Fruit fly (Drosophila melanogaster) whole organism, embryonic: ENCODE data around the gene Tfb5.
A peak's percentile ranks its signal among the peaks of the same experiment; 100 is the strongest.

Source experiments
- Atf6 ChIP-seq: fragments of 200-800 bp; sonication (Bioruptor generic); IDR thresholded peaks from 2 replicates; pipeline ENCODE4 v1.3.6; 2022; ENCODE audit warnings: missing biosample characterization, missing genetic modification characterization
- Awh ChIP-seq: fragments of 200-800 bp; sonication (Bioruptor generic); IDR thresholded peaks from 2 replicates; pipeline ENCODE4, ENCODE4 v1.3.6; 2022; ENCODE audit warnings: missing biosample characterization, missing genetic modification characterization
- B-H2 ChIP-seq: fragments of 200-800 bp; sonication (Bioruptor generic); optimal IDR thresholded peaks from 2 replicates; lab custom pipeline; 2018; ENCODE audit warnings: missing biosample characterization, mild to moderate bottlenecking, missing genetic modification characterization
- BtbVII ChIP-seq: fragments of 200-800 bp; sonication (Bioruptor generic); optimal IDR thresholded peaks from 3 replicates; lab custom pipeline; 2017; ENCODE audit warnings: missing biosample characterization, mild to moderate bottlenecking, missing genetic modification characterization
- CG10654 ChIP-seq: fragments of 200-800 bp; sonication (Bioruptor generic); optimal IDR thresholded peaks from 2 replicates; lab custom pipeline; 2016; ENCODE audit warnings: missing biosample characterization, missing genetic modification characterization
- CG12236 ChIP-seq: fragments of 200-800 bp; sonication (Bioruptor generic); optimal IDR thresholded peaks from 2 replicates; lab custom pipeline; 2016; ENCODE audit warnings: missing biosample characterization, missing genetic modification characterization
- CG13123 ChIP-seq: fragments of 200-800 bp; sonication (Bioruptor generic); optimal IDR thresholded peaks from 2 replicates; lab custom pipeline; 2016; ENCODE audit warnings: missing biosample characterization, missing genetic modification characterization
- CG15601 ChIP-seq: fragments of 200-800 bp; sonication (Bioruptor generic); optimal IDR thresholded peaks from 3 replicates; lab custom pipeline; 2019; ENCODE audit warnings: missing biosample characterization, mild to moderate bottlenecking, missing genetic modification characterization, moderate library complexity
- CG17361 ChIP-seq: fragments of 200-800 bp; sonication (Bioruptor generic); IDR thresholded peaks from 3 replicates; pipeline ENCODE4 v1.3.6; 2022; ENCODE audit warnings: missing biosample characterization, missing genetic modification characterization
- CG18262 ChIP-seq: fragments of 200-800 bp; optimal IDR thresholded peaks from 3 replicates; lab custom pipeline; 2019; ENCODE audit warnings: missing biosample characterization, mild to moderate bottlenecking, missing genetic modification characterization, moderate library complexity
- CG2712 ChIP-seq: fragments of 200-800 bp; optimal IDR thresholded peaks from 3 replicates; lab custom pipeline; 2019; ENCODE audit warnings: missing biosample characterization, mild to moderate bottlenecking, missing genetic modification characterization, moderate library complexity
- CG31388 ChIP-seq: fragments of 200-800 bp; sonication (Bioruptor generic); optimal IDR thresholded peaks from 2 replicates; lab custom pipeline; 2016; ENCODE audit warnings: missing biosample characterization, missing genetic modification characterization
- CG32532 ChIP-seq: fragments of 200-800 bp; sonication (Bioruptor generic); IDR thresholded peaks from 2 replicates; pipeline ENCODE4 v1.3.6; 2022; ENCODE audit warnings: missing biosample characterization, missing genetic modification characterization
- CG34376 ChIP-seq: fragments of 200-800 bp; sonication (Bioruptor generic); optimal IDR thresholded peaks from 2 replicates; lab custom pipeline; 2018; ENCODE audit warnings: missing biosample characterization, mild to moderate bottlenecking, missing genetic modification characterization
- CG34422 ChIP-seq: fragments of 200-800 bp; sonication (Bioruptor generic); IDR thresholded peaks from 3 replicates; pipeline ENCODE4 v1.3.6; 2022; ENCODE audit warnings: missing biosample characterization, missing genetic modification characterization
- CG42726 ChIP-seq: fragments of 200-800 bp; sonication (Bioruptor generic); IDR thresholded peaks from 2 replicates; pipeline ENCODE4 v1.3.6; 2022; ENCODE audit warnings: missing biosample characterization, missing genetic modification characterization; ENCODE audit not compliant: partially characterized antibody
- CG5180 ChIP-seq: fragments of 200-800 bp; sonication (Bioruptor generic); optimal IDR thresholded peaks from 3 replicates; lab custom pipeline; 2017; ENCODE audit warnings: missing biosample characterization, missing genetic modification characterization, mild to moderate bottlenecking, moderate library complexity, missing genetic modification reagents
- CG8290 ChIP-seq, 3 experiments: fragments of 200-800 bp; sonication (Bioruptor generic); optimal IDR thresholded peaks; 2 replicates each; lab custom pipeline; 2016 to 2019; ENCODE audit warnings: missing biosample characterization in 3 of 3, missing genetic modification characterization in 3 of 3, mild to moderate bottlenecking in 2 of 3, moderate library complexity in 1 of 3
- CG8944 ChIP-seq: fragments of 200-800 bp; sonication (Bioruptor generic); optimal IDR thresholded peaks from 3 replicates; lab custom pipeline; 2016; ENCODE audit warnings: missing biosample characterization, missing genetic modification characterization
- Doc2 ChIP-seq: fragments of 200-800 bp; sonication (Bioruptor generic); IDR thresholded peaks from 2 replicates; pipeline ENCODE4 v1.3.6; 2022; ENCODE audit warnings: missing biosample characterization, missing genetic modification characterization
- Fer3 ChIP-seq: fragments of 200-800 bp; sonication (Bioruptor generic); optimal IDR thresholded peaks from 2 replicates; lab custom pipeline; 2018; ENCODE audit warnings: missing biosample characterization, mild to moderate bottlenecking, missing genetic modification characterization, moderate library complexity
- Gsc ChIP-seq: fragments of 200-800 bp; sonication (Bioruptor generic); IDR thresholded peaks from 2 replicates; pipeline ENCODE4 v1.3.6; 2022; ENCODE audit warnings: missing biosample characterization, missing genetic modification characterization
- Hand ChIP-seq: fragments of 200-800 bp; sonication (Bioruptor generic); optimal IDR thresholded peaks from 2 replicates; lab custom pipeline; 2017; ENCODE audit warnings: mild to moderate bottlenecking, missing biosample characterization, missing genetic modification reagents, missing genetic modification characterization
- Hmr ChIP-seq: fragments of 200-800 bp; sonication (Bioruptor generic); optimal IDR thresholded peaks from 3 replicates; lab custom pipeline; 2017; ENCODE audit warnings: mild to moderate bottlenecking, missing biosample characterization, missing genetic modification reagents, missing genetic modification characterization
- Lhr ChIP-seq: fragments of 200-800 bp; sonication (Bioruptor generic); optimal IDR thresholded peaks from 3 replicates; lab custom pipeline; 2017; ENCODE audit warnings: mild to moderate bottlenecking, missing biosample characterization, missing genetic modification reagents, missing genetic modification characterization
- Lim3 ChIP-seq: fragments of 200-800 bp; sonication (Bioruptor generic); IDR thresholded peaks from 2 replicates; pipeline ENCODE4 v1.3.6; 2022; ENCODE audit warnings: missing biosample characterization, missing genetic modification characterization
- Max ChIP-seq: fragments of 200-800 bp; sonication (Bioruptor generic); optimal IDR thresholded peaks from 2 replicates; lab custom pipeline; 2016; ENCODE audit warnings: missing biosample characterization, mild to moderate bottlenecking, missing genetic modification characterization
- Mes4 ChIP-seq: fragments of 200-800 bp; sonication (Bioruptor generic); optimal IDR thresholded peaks from 2 replicates; lab custom pipeline; 2016; ENCODE audit warnings: missing biosample characterization, missing genetic modification characterization
- Myb ChIP-seq: fragments of 200-800 bp; sonication (Bioruptor generic); optimal IDR thresholded peaks from 2 replicates; lab custom pipeline; 2016; ENCODE audit warnings: missing biosample characterization, missing genetic modification characterization
- Oaz ChIP-seq: fragments of 200-800 bp; sonication (Bioruptor generic); IDR thresholded peaks from 2 replicates; pipeline ENCODE4 v1.3.6; 2022; ENCODE audit warnings: missing biosample characterization, missing genetic modification characterization
- Side ChIP-seq: fragments of 200-800 bp; sonication (Bioruptor generic); optimal IDR thresholded peaks from 2 replicates; lab custom pipeline; 2016; ENCODE audit warnings: missing biosample characterization, missing genetic modification characterization
- Sry-β ChIP-seq: fragments of 200-800 bp; sonication (Bioruptor generic); optimal IDR thresholded peaks from 2 replicates; lab custom pipeline; 2018; ENCODE audit warnings: missing biosample characterization, mild to moderate bottlenecking, missing genetic modification characterization, moderate library complexity
- Stat92E ChIP-seq, 3 experiments: fragments of >200 bp in 2 of 3; fragments of 200-800 bp in 1 of 3; sonication (Bioruptor generic) in 1 of 3; optimal IDR thresholded peaks; 2 replicates each; lab custom pipeline; 2017 to 2019; ENCODE audit warnings: missing biosample characterization in 3 of 3, missing genetic modification characterization in 3 of 3, mild to moderate bottlenecking in 1 of 3, moderate library complexity in 1 of 3
- Vsx1 ChIP-seq: fragments of 200-800 bp; sonication (Bioruptor generic); optimal IDR thresholded peaks from 2 replicates; lab custom pipeline; 2017; ENCODE audit warnings: missing biosample characterization, mild to moderate bottlenecking, missing genetic modification characterization, missing genetic modification reagents
- Xbp1 ChIP-seq: fragments of 200-800 bp; sonication (Bioruptor generic); optimal IDR thresholded peaks from 3 replicates; lab custom pipeline; 2016; ENCODE audit warnings: missing biosample characterization, mild to moderate bottlenecking, missing genetic modification characterization
- bsh ChIP-seq, 2 experiments: fragments of 200-800 bp; sonication (Bioruptor generic); optimal IDR thresholded peaks; 2 replicates each; lab custom pipeline; 2017 to 2018; ENCODE audit warnings: mild to moderate bottlenecking in 2 of 2, missing biosample characterization in 2 of 2, missing genetic modification characterization in 2 of 2, moderate library complexity in 1 of 2
- ci ChIP-seq: fragments of 200-800 bp; sonication (Bioruptor generic); IDR thresholded peaks from 3 replicates; pipeline ENCODE4 v1.3.6; 2022; ENCODE audit warnings: missing biosample characterization, missing genetic modification characterization
- dan ChIP-seq: fragments of 200-800 bp; sonication (Bioruptor generic); IDR thresholded peaks from 2 replicates; pipeline ENCODE4 v1.3.6; 2022; ENCODE audit warnings: missing biosample characterization, missing genetic modification characterization
- dysf ChIP-seq: fragments of 200-800 bp; sonication (Bioruptor generic); IDR thresholded peaks from 3 replicates; pipeline ENCODE4 v1.3.6; 2022; ENCODE audit warnings: missing biosample characterization, missing genetic modification characterization
- esg ChIP-seq: fragments of 200-800 bp; sonication (Bioruptor generic); conservative IDR thresholded peaks from 2 replicates; pipeline ENCODE4 v1.3.6; 2022; ENCODE audit warnings: missing biosample characterization, missing genetic modification characterization
- fd102C ChIP-seq: fragments of 200-800 bp; sonication (Bioruptor generic); optimal IDR thresholded peaks from 2 replicates; lab custom pipeline; 2018; ENCODE audit warnings: missing biosample characterization, mild to moderate bottlenecking, missing genetic modification characterization, moderate library complexity
- gro ChIP-seq: fragments of 200-800 bp; sonication (Bioruptor generic); optimal IDR thresholded peaks from 2 replicates; lab custom pipeline; 2016; ENCODE audit warnings: missing biosample characterization, missing genetic modification characterization
- hkb ChIP-seq, 2 experiments: fragments of 200-800 bp in 1 of 2; fragments of >200 bp in 1 of 2; sonication (Bioruptor generic) in 1 of 2; IDR thresholded peaks in 1 of 2; optimal IDR thresholded peaks in 1 of 2; 2 replicates each; pipeline versions ENCODE4 v1.3.6 to Lab custom; 2017 to 2022; ENCODE audit warnings: missing biosample characterization in 1 of 2, missing genetic modification characterization in 1 of 2
- inv ChIP-seq: fragments of 200-800 bp; sonication (Bioruptor generic); IDR thresholded peaks from 2 replicates; pipeline ENCODE4 v1.3.6; 2022; ENCODE audit warnings: missing biosample characterization, missing genetic modification characterization; ENCODE audit not compliant: partially characterized antibody
- jing ChIP-seq: fragments of 200-800 bp; sonication (Bioruptor generic); optimal IDR thresholded peaks from 2 replicates; lab custom pipeline; 2018; ENCODE audit warnings: missing biosample characterization, mild to moderate bottlenecking, missing genetic modification characterization
- knrl ChIP-seq: fragments of 200-800 bp; sonication (Bioruptor generic); IDR thresholded peaks from 3 replicates; pipeline ENCODE4 v1.3.6; 2022; ENCODE audit warnings: missing biosample characterization, missing genetic modification characterization; ENCODE audit not compliant: partially characterized antibody
- peb ChIP-seq: fragments of 200-800 bp; sonication (Bioruptor generic); IDR thresholded peaks from 2 replicates; pipeline ENCODE4 v1.3.6; 2022; ENCODE audit warnings: missing biosample characterization, missing genetic modification characterization
- twi ChIP-seq: fragments of 200-800 bp; optimal IDR thresholded peaks from 2 replicates; lab custom pipeline; 2019; ENCODE audit warnings: missing biosample characterization, mild to moderate bottlenecking, missing genetic modification characterization, moderate library complexity
- tx ChIP-seq: fragments of 200-800 bp; sonication (Bioruptor generic); optimal IDR thresholded peaks from 2 replicates; lab custom pipeline; 2016; ENCODE audit warnings: missing biosample characterization, missing genetic modification characterization

Tfb5 gene

dm6 chr2L:5043043-5043442, 32.4 kb upstream of the Tfb5 start, which contains the start of the genes CG33995, CG44000 and CG44001 (continued):
- peak; percentile 50 for TF ChIP-seq CG15601 (tag; lab: Kevin White, UChicago)
- TF ChIP-seq hkb (optimal IDR thresholded peaks at IDR 0.05; lab: Kevin White, UChicago), result peak; percentile 25
- no peak for TF ChIP-seq hkb (GFP tag; IDR thresholded peaks at IDR 0.05; lab: Robert Waterston, UW)
- TF ChIP-seq CG34422 (GFP tag; lab: Robert Waterston, UW), result peak; percentile 66; the same call in 2 of the 3 replicates
- TF ChIP-seq gro (GFP tag; lab: Kevin White, UChicago), result peak; percentile 45
- TF ChIP-seq dysf (GFP tag; lab: Robert Waterston, UW), result no peak
- TF ChIP-seq jing (GFP tag; lab: Kevin White, UChicago), result no peak
- peak; percentile 79 for TF ChIP-seq B-H2 (GFP tag; lab: Kevin White, UChicago)
- no peak for TF ChIP-seq CG12236 (GFP tag; lab: Kevin White, UChicago)
- TF ChIP-seq Gsc (GFP tag; lab: Robert Waterston, UW), result no peak
- TF ChIP-seq inv (GFP tag; lab: Robert Waterston, UW), result no peak
- TF ChIP-seq Mes4, result peak; percentile 11
- peak; percentile 35 for TF ChIP-seq Lhr (GFP tag; lab: Kevin White, UChicago)
- peak; percentile 21 for TF ChIP-seq Fer3 (tag; lab: Kevin White, UChicago)
- TF ChIP-seq peb, result no peak
- TF ChIP-seq esg (GFP tag; lab: Robert Waterston, UW), result no peak
- peak; percentile 33 for TF ChIP-seq tx (GFP tag; lab: Kevin White, UChicago)
- no peak for TF ChIP-seq Awh
- no peak for TF ChIP-seq CG5180
- peak; percentile 45 for TF ChIP-seq CG10654
- no peak for TF ChIP-seq BtbVII (GFP tag; lab: Kevin White, UChicago)
- peak; percentile 58 for TF ChIP-seq CG8290 (GFP tag; optimal IDR thresholded peaks at IDR 0.05; lab: Kevin White, UChicago)
- TF ChIP-seq CG8290 (tag; optimal IDR thresholded peaks at IDR 0.05; lab: Kevin White, UChicago), result peak in 1 of 2 experiments; percentile 91
- no peak for TF ChIP-seq Sry-β (GFP tag; lab: Kevin White, UChicago)
- TF ChIP-seq CG2712 (tag; lab: Kevin White, UChicago), result peak; percentile 36
- TF ChIP-seq CG13123 (GFP tag; lab: Kevin White, UChicago), result no peak
- no peak for TF ChIP-seq Vsx1 (GFP tag; lab: Kevin White, UChicago)
- TF ChIP-seq CG31388, result no peak
- TF ChIP-seq dan (GFP tag; lab: Robert Waterston, UW), result no peak
- peak; percentile 48 for TF ChIP-seq CG34376 (GFP tag; lab: Kevin White, UChicago)
- peak; percentile 50 for TF ChIP-seq Max
- TF ChIP-seq fd102C, result no peak
- peak; percentile 59 for TF ChIP-seq CG32532
- TF ChIP-seq Myb (GFP tag; lab: Kevin White, UChicago), result peak; percentile 78
- TF ChIP-seq Lim3 (GFP tag; lab: Robert Waterston, UW), result no peak
- peak; percentile 58 for TF ChIP-seq Side (GFP tag; lab: Kevin White, UChicago)
- TF ChIP-seq Hmr (GFP tag; lab: Kevin White, UChicago), result peak; percentile 69
- TF ChIP-seq twi, result peak; percentile 22
- peak; percentile 10; the same call in 1 of the 3 replicates for TF ChIP-seq knrl
- TF ChIP-seq CG18262 (tag; lab: Kevin White, UChicago), result no peak
- TF ChIP-seq Oaz, result no peak
- TF ChIP-seq CG42726 (GFP tag; lab: Robert Waterston, UW), result no peak
- TF ChIP-seq ci (GFP tag; lab: Robert Waterston, UW), result peak; percentile 70
- peak; percentile 48 for TF ChIP-seq CG8944 (GFP tag; lab: Kevin White, UChicago)
- TF ChIP-seq bsh (GFP tag; optimal IDR thresholded peaks at IDR 0.05; lab: Kevin White, UChicago), result no peak
- no peak for TF ChIP-seq Doc2
- TF ChIP-seq Hand, result no peak
- no peak for TF ChIP-seq Atf6 (GFP tag; lab: Robert Waterston, UW)
- TF ChIP-seq Xbp1, result peak; percentile 59
- TF ChIP-seq CG17361 (GFP tag; lab: Robert Waterston, UW), result 0 out of 3 replicates have a peak, but pooled peaks have one; percentile 16
- peak in 1 of 3 experiments; percentile 60 for TF ChIP-seq Stat92E (GFP tag; optimal IDR thresholded peaks at IDR 0.05; lab: Kevin White, UChicago)
